Fruit fly (Drosophila melanogaster) whole organism, wandering third instar larva: ENCODE results near the gene bun.

Source experiments
- Abd-B ChIP-seq: fragments of >200 bp; optimal IDR thresholded peaks from 2 replicates; lab custom pipeline; 2017; ENCODE audit warnings: missing biosample characterization, missing genetic modification characterization
- CG9705 ChIP-seq: fragments of 200-800 bp; sonication (Bioruptor generic); optimal IDR thresholded peaks from 2 replicates; lab custom pipeline; 2018; ENCODE audit warnings: missing biosample characterization, mild to moderate bottlenecking, missing genetic modification characterization
- CrebA ChIP-seq: fragments of 200-800 bp; sonication (Bioruptor generic); optimal IDR thresholded peaks from 2 replicates; lab custom pipeline; 2016; ENCODE audit warnings: missing biosample characterization, mild to moderate bottlenecking, missing genetic modification characterization, borderline replicate concordance
- Dfd ChIP-seq: fragments of >200 bp; optimal IDR thresholded peaks from 2 replicates; lab custom pipeline; 2017; ENCODE audit warnings: missing biosample characterization, missing genetic modification characterization
- Dif ChIP-seq: fragments of 200-275, 200-300 bp; sonication (Bioruptor generic); optimal IDR thresholded peaks from 2 replicates; lab custom pipeline; 2018; ENCODE audit warnings: missing biosample characterization, missing genetic modification characterization; ENCODE audit not compliant: partially characterized antibody
- GATAd ChIP-seq: sonication (Bioruptor generic); optimal IDR thresholded peaks from 2 replicates; lab custom pipeline; 2016; ENCODE audit warnings: missing biosample characterization, missing genetic modification characterization
- HLH106 ChIP-seq: fragments of 200-800 bp; optimal IDR thresholded peaks from 3 replicates; lab custom pipeline; 2019; ENCODE audit warnings: missing biosample characterization, mild to moderate bottlenecking, missing genetic modification characterization, moderate library complexity
- Hnf4 ChIP-seq: fragments of 200-800 bp; sonication (Bioruptor generic); optimal IDR thresholded peaks from 2 replicates; lab custom pipeline; 2016; ENCODE audit warnings: missing biosample characterization, mild to moderate bottlenecking, missing genetic modification characterization
- Hr78 ChIP-seq: fragments of >200 bp; optimal IDR thresholded peaks from 2 replicates; lab custom pipeline; 2017; ENCODE audit warnings: missing biosample characterization, missing genetic modification characterization
- Hr83 ChIP-seq: fragments of 200-300 bp; sonication (Bioruptor generic); optimal IDR thresholded peaks from 2 replicates; lab custom pipeline; 2016; ENCODE audit warnings: missing biosample characterization, mild to moderate bottlenecking, missing genetic modification characterization, moderate library complexity; ENCODE audit not compliant: poor library complexity, severe bottlenecking
- Jra ChIP-seq: sonication (Bioruptor generic); optimal IDR thresholded peaks from 2 replicates; lab custom pipeline; 2016; ENCODE audit warnings: missing biosample characterization, missing genetic modification characterization
- Mio ChIP-seq: sonication (Bioruptor generic); optimal IDR thresholded peaks from 2 replicates; lab custom pipeline; 2016; ENCODE audit warnings: missing biosample characterization, missing genetic modification characterization
- Myc ChIP-seq: fragments of >200 bp; optimal IDR thresholded peaks from 2 replicates; lab custom pipeline; 2017
- N ChIP-seq: fragments of >200 bp; optimal IDR thresholded peaks from 2 replicates; lab custom pipeline; 2018; ENCODE audit warnings: missing biosample characterization, missing external identifiers, missing genetic modification characterization
- OdsH ChIP-seq: fragments of 200-800 bp; sonication (Bioruptor generic); optimal IDR thresholded peaks from 2 replicates; lab custom pipeline; 2016; ENCODE audit warnings: missing biosample characterization, mild to moderate bottlenecking, missing genetic modification characterization
- Rel ChIP-seq, 2 experiments: fragments of 200-800 bp; sonication (Bioruptor generic) in 1 of 2; optimal IDR thresholded peaks; 2 replicates in 1 of 2; 3 replicates in 1 of 2; lab custom pipeline; 2016 to 2019; ENCODE audit warnings: mild to moderate bottlenecking in 2 of 2, missing biosample characterization in 2 of 2, missing genetic modification characterization in 2 of 2, moderate library complexity in 1 of 2
- Sp1 ChIP-seq: fragments of 200-800 bp; sonication (Bioruptor generic); optimal IDR thresholded peaks from 3 replicates; lab custom pipeline; 2019; ENCODE audit warnings: missing biosample characterization, mild to moderate bottlenecking, missing genetic modification characterization, moderate library complexity
- Vsx2 ChIP-seq: fragments of 200-300, 225-300 bp; sonication (Bioruptor generic); optimal IDR thresholded peaks from 2 replicates; lab custom pipeline; 2018; ENCODE audit warnings: missing biosample characterization, missing genetic modification characterization; ENCODE audit not compliant: partially characterized antibody
- br ChIP-seq: fragments of 200-800 bp; sonication (Bioruptor generic); optimal IDR thresholded peaks from 2 replicates; lab custom pipeline; 2016; ENCODE audit warnings: missing biosample characterization, missing genetic modification characterization
- brk ChIP-seq: fragments of 200-800 bp; sonication (Bioruptor generic); optimal IDR thresholded peaks from 2 replicates; lab custom pipeline; 2016; ENCODE audit warnings: missing biosample characterization, mild to moderate bottlenecking, missing genetic modification characterization
- dl ChIP-seq, 2 experiments: fragments of 175-275, 200-275 bp in 1 of 2; fragments of 200-275 bp in 1 of 2; sonication (Bioruptor generic); optimal IDR thresholded peaks; lab custom pipeline; 2018; ENCODE audit warnings: mild to moderate bottlenecking in 2 of 2, missing biosample characterization in 2 of 2, missing genetic modification characterization in 2 of 2, moderate library complexity in 2 of 2; ENCODE audit not compliant: partially characterized antibody in 2 of 2, insufficient read depth in 1 of 2
- dmrt93B ChIP-seq: fragments of 200-800 bp; sonication (Bioruptor generic); optimal IDR thresholded peaks from 2 replicates; lab custom pipeline; 2018; ENCODE audit warnings: missing biosample characterization, mild to moderate bottlenecking, missing genetic modification characterization
- dsf ChIP-seq: sonication (Bioruptor generic); optimal IDR thresholded peaks from 2 replicates; lab custom pipeline; 2016; ENCODE audit warnings: missing biosample characterization, missing genetic modification characterization, borderline replicate concordance
- ey ChIP-seq: fragments of 200-800 bp; sonication (Bioruptor generic); optimal IDR thresholded peaks from 2 replicates; lab custom pipeline; 2016; ENCODE audit warnings: missing biosample characterization, missing genetic modification characterization
- foxo ChIP-seq, 2 experiments: fragments of 200-800 bp; sonication (Bioruptor generic); optimal IDR thresholded peaks; 2 replicates in 1 of 2; 3 replicates in 1 of 2; lab custom pipeline; 2016 to 2017; ENCODE audit warnings: missing biosample characterization in 2 of 2, missing genetic modification characterization in 2 of 2
- fru ChIP-seq: fragments of 200-800 bp; sonication (Bioruptor generic); optimal IDR thresholded peaks from 3 replicates; lab custom pipeline; 2016; ENCODE audit warnings: missing biosample characterization, mild to moderate bottlenecking, missing genetic modification characterization
- h ChIP-seq: fragments of 200-800 bp; sonication (Bioruptor generic); optimal IDR thresholded peaks from 3 replicates; lab custom pipeline; 2016; ENCODE audit warnings: missing biosample characterization, mild to moderate bottlenecking, missing genetic modification characterization
- jim ChIP-seq: fragments of 175-275, 200-325 bp; sonication (Bioruptor generic); optimal IDR thresholded peaks from 2 replicates; lab custom pipeline; 2016; ENCODE audit warnings: missing biosample characterization, mild to moderate bottlenecking, missing genetic modification characterization
- lola ChIP-seq: fragments of >200 bp; optimal IDR thresholded peaks from 2 replicates; lab custom pipeline; 2017; ENCODE audit warnings: missing biosample characterization, missing genetic modification characterization
- pan ChIP-seq: fragments of >200 bp; optimal IDR thresholded peaks from 2 replicates; lab custom pipeline; 2017
- psq ChIP-seq: fragments of 200-800 bp; sonication (Bioruptor generic); optimal IDR thresholded peaks from 3 replicates; lab custom pipeline; 2017; ENCODE audit warnings: missing biosample characterization, mild to moderate bottlenecking, missing genetic modification characterization, moderate library complexity
- rgr ChIP-seq: fragments of 200-800 bp; sonication (Bioruptor generic); optimal IDR thresholded peaks from 3 replicates; lab custom pipeline; 2016; ENCODE audit warnings: missing biosample characterization, mild to moderate bottlenecking, missing genetic modification characterization
- sage ChIP-seq: fragments of 200-800 bp; sonication (Bioruptor generic); optimal IDR thresholded peaks from 2 replicates; lab custom pipeline; 2016; ENCODE audit warnings: missing biosample characterization, mild to moderate bottlenecking, missing genetic modification characterization
- sv ChIP-seq: fragments of 200-800 bp; sonication (Bioruptor generic); optimal IDR thresholded peaks from 3 replicates; lab custom pipeline; 2016; ENCODE audit warnings: missing biosample characterization, missing genetic modification characterization
- tai ChIP-seq: sonication (Bioruptor generic); optimal IDR thresholded peaks from 2 replicates; lab custom pipeline; 2016; ENCODE audit warnings: missing biosample characterization, missing genetic modification characterization
- usp ChIP-seq: fragments of >200 bp; optimal IDR thresholded peaks from 2 replicates; lab custom pipeline; 2017; ENCODE audit warnings: missing biosample characterization, missing genetic modification characterization
- woc ChIP-seq: sonication (Bioruptor generic); optimal IDR thresholded peaks from 2 replicates; lab custom pipeline; 2016; ENCODE audit warnings: missing biosample characterization, mild to moderate bottlenecking, missing genetic modification characterization

Gene bun

dm6 chr2L:12519216-12519615 lies 27.2 kb downstream of the bun start:
- TF ChIP-seq br (GFP tag; lab: Kevin White, UChicago) (no peak), sv (GFP tag; lab: Kevin White, UChicago) (no peak), ey (GFP tag; lab: Kevin White, UChicago) (no peak), Abd-B (GFP tag; lab: Kevin White, UChicago) (no peak), GATAd (GFP tag; lab: Kevin White, UChicago) (no peak), dmrt93B (GFP tag; lab: Kevin White, UChicago) (no peak), psq (GFP tag; lab: Kevin White, UChicago) (no peak), fru (no peak), Hnf4 (no peak), h (GFP tag; lab: Kevin White, UChicago) (no peak), Myc (lab: Kevin White, UChicago) (no peak), foxo (GFP tag; optimal IDR thresholded peaks at IDR 0.05; lab: Kevin White, UChicago) (no peak), Hr83 (GFP tag; lab: Kevin White, UChicago) (no peak), Dfd (GFP tag; lab: Kevin White, UChicago) (no peak), usp (GFP tag; lab: Kevin White, UChicago) (no peak), N (GFP tag; lab: Kevin White, UChicago) (no peak), dl (GFP tag; optimal IDR thresholded peaks at IDR 0.05; lab: Kevin White, UChicago; ENCODE audit: insufficient read depth in 1 of 2, partially characterized antibody in 2 of 2) (no peak), woc (GFP tag; lab: Kevin White, UChicago) (no peak)
- TF ChIP-seq, all 38 proteins: peak for 0

dm6 chr2L:12513866-12514361 lies 32.5 kb downstream of the bun start:
- TF ChIP-seq Jra (GFP tag; lab: Kevin White, UChicago) (peak; percentile 54), sage (peak; percentile 73), usp (GFP tag; lab: Kevin White, UChicago) (no peak), OdsH (GFP tag; lab: Kevin White, UChicago) (no peak), psq (GFP tag; lab: Kevin White, UChicago) (peak; percentile 78), Vsx2 (GFP tag; lab: Kevin White, UChicago) (peak; percentile 7), tai (no peak), Myc (lab: Kevin White, UChicago) (no peak), dsf (GFP tag; lab: Kevin White, UChicago) (no peak), brk (GFP tag; lab: Kevin White, UChicago) (peak; percentile 33), Mio (GFP tag; lab: Kevin White, UChicago) (no peak), N (GFP tag; lab: Kevin White, UChicago) (no peak), fru (peak; percentile 69), ey (GFP tag; lab: Kevin White, UChicago) (no peak), br (GFP tag; lab: Kevin White, UChicago) (peak; percentile 38), Hr78 (GFP tag; lab: Kevin White, UChicago) (no peak), woc (GFP tag; lab: Kevin White, UChicago) (peak; percentile 1), h (GFP tag; lab: Kevin White, UChicago) (peak; percentile 25), Sp1 (GFP tag; lab: Kevin White, UChicago) (peak; percentile 83), Dif (GFP tag; lab: Kevin White, UChicago) (no peak), rgr (GFP tag; lab: Kevin White, UChicago) (peak; percentile 37), foxo (GFP tag; optimal IDR thresholded peaks at IDR 0.05; lab: Kevin White, UChicago) (peak in 1 of 2 experiments; percentile 79), HLH106 (tag; lab: Kevin White, UChicago) (peak; percentile 11), lola (GFP tag; lab: Kevin White, UChicago) (no peak), Rel (GFP tag; optimal IDR thresholded peaks at IDR 0.05; lab: Kevin White, UChicago) (peak; percentile 96), Rel (tag; optimal IDR thresholded peaks at IDR 0.05; lab: Kevin White, UChicago) (peak; percentile 84), CG9705 (GFP tag; lab: Kevin White, UChicago) (no peak), pan (lab: Kevin White, UChicago) (no peak), Dfd (GFP tag; lab: Kevin White, UChicago) (no peak), CrebA (GFP tag; lab: Kevin White, UChicago) (peak; percentile 97), jim (GFP tag; lab: Kevin White, UChicago) (no peak), Hnf4 (no peak)
- TF ChIP-seq, all 38 proteins: peak for 15
